Worm (Caenorhabditis elegans) whole organism, L4/young adult: Measurements from ENCODE around the gene F46F2.5.

Experiments
- W03F9.2 ChIP-seq: fragments of 150-350 bp; optimal IDR thresholded peaks from 2 replicates; lab custom pipeline; 2014; ENCODE audit warnings: missing biosample characterization, missing genetic modification characterization
- him-1 ChIP-seq: sonication (generic microtip); optimal IDR thresholded peaks from 2 replicates; lab custom pipeline; 2016; ENCODE audit warnings: missing genotype, missing genetic modification reagents, missing genetic modification characterization, missing compliant biosample characterization

DNA sequence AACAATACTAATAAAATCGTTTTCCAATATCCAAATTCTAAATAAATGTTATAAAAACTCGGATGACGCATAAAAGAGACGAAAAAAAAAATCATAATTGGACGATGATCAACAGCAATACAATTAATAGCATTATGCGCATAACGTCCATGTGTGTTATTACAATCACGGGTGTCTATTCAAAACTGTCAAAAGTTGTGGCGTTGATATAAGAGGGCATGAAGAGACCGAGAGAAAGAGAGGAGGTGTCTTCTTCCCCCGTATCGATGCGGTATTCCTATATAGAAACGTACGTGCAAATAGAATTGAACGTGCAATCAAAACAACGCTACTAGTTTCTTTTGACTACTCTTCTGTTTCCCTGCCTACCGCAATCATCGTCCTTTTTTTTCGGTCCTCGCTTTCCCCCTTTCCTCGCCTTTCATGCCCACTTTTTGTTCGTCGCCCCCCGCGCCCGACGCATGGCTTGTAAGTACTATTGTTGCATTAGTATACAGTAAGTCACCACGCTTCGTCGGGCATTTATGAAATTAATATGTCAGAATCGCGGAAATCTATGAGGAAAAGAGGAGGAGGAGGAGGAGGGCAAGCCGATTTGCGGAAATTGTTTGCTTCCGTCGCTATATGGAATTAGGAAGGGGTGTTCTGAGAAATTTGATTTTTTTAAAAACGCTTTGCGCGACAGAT, 40.5 kb upstream of the F46F2.5 start:
- TF ChIP-seq him-1 (tag; lab: Kevin White, UChicago) (no peak), W03F9.2 (tag; lab: Kevin White, UChicago) (no peak)
